Worm (Caenorhabditis elegans): ENCODE data around the gene C56A3.4.

The C56A3.4 gene

ce11 chrV:13506321-13506720 is 45.2 kb downstream of the C56A3.4 start, which contains the start of gene R11G10.4:
Gene R11G10.4, plus strand, starts transcription at chrV:13506621.
- TF ChIP-seq flt-1 (GFP tag; IDR thresholded peaks at IDR 0.05) (no peak), ztf-23 (GFP tag; IDR thresholded peaks at IDR 0.05) (no peak), ref-1 (GFP tag; conservative IDR thresholded peaks at IDR 0.05) (no peak), med-1 (GFP tag; optimal IDR thresholded peaks at IDR 0.05; ENCODE audit: insufficient read depth) (no peak), klf-2 (GFP tag; conservative IDR thresholded peaks at IDR 0.05) (no peak), cog-1 (tag; optimal IDR thresholded peaks at IDR 0.05) (no peak), tab-1 (GFP tag; IDR thresholded peaks at IDR 0.05) (no peak), T22C8.4 (GFP tag; IDR thresholded peaks at IDR 0.05) (no peak), ztf-29 (GFP tag; IDR thresholded peaks at IDR 0.05) (no peak)

Data from whole organism, midembryonic.